Worm (Caenorhabditis elegans) whole organism, young adult: ENCODE measurements around the gene W06A11.1.

Source experiments
- B0019.2 ChIP-seq: fragments of 200-800 bp; sonication (Bioruptor generic); conservative IDR thresholded peaks from 2 replicates; pipeline ENCODE4 v1.3.6; 2022; ENCODE audit warnings: missing genetic modification reagents, missing genetic modification characterization, missing compliant biosample characterization
- B0035.1 ChIP-seq: sonication (generic microtip); optimal IDR thresholded peaks from 2 replicates; lab custom pipeline; 2016; ENCODE audit warnings: missing genetic modification characterization, mild to moderate bottlenecking, missing compliant biosample characterization, missing genotype, missing genetic modification reagents
- B0261.1 ChIP-seq: sonication (generic microtip); optimal IDR thresholded peaks from 2 replicates; lab custom pipeline; 2016; ENCODE audit warnings: mild to moderate bottlenecking, missing genetic modification characterization, moderate library complexity, missing compliant biosample characterization
- C06A6.2 ChIP-seq: fragments of 200-800 bp; sonication (Bioruptor generic); conservative IDR thresholded peaks from 2 replicates; pipeline ENCODE4 v1.3.6; 2022; ENCODE audit warnings: missing genetic modification characterization, missing compliant biosample characterization
- C17E4.6 ChIP-seq: fragments of 200-800 bp; sonication (Bioruptor generic); IDR thresholded peaks from 2 replicates; pipeline ENCODE4 v1.3.6; 2022; ENCODE audit warnings: missing genetic modification reagents, missing genetic modification characterization, missing compliant biosample characterization
- F23B12.7 ChIP-seq: sonication (generic microtip); optimal IDR thresholded peaks from 2 replicates; lab custom pipeline; 2017; ENCODE audit warnings: missing genetic modification characterization, mild to moderate bottlenecking, missing compliant biosample characterization, antibody characterized with exemption, moderate library complexity; ENCODE audit not compliant: insufficient read depth
- T07F8.4 ChIP-seq: sonication (generic microtip); optimal IDR thresholded peaks from 2 replicates; lab custom pipeline; 2016; ENCODE audit warnings: mild to moderate bottlenecking, missing genetic modification characterization, moderate library complexity, missing compliant biosample characterization
- Y53F4B.3 ChIP-seq: fragments of 200-800 bp; sonication (Bioruptor generic); IDR thresholded peaks from 2 replicates; pipeline ENCODE4 v1.3.6; 2022; ENCODE audit warnings: missing genetic modification reagents, missing genetic modification characterization, missing compliant biosample characterization
- Y95B8A.8 ChIP-seq: fragments of 200-800 bp; sonication (Bioruptor generic); IDR thresholded peaks from 2 replicates; pipeline ENCODE4 v1.3.6; 2022; ENCODE audit warnings: missing genetic modification reagents, missing genetic modification characterization, missing compliant biosample characterization
- ama-1 ChIP-seq, 3 experiments: fragments of 150-350 bp in 1 of 3; sonication (generic microtip) in 2 of 3; optimal IDR thresholded peaks; 2 replicates each; lab custom pipeline; 2014 to 2018; ENCODE audit warnings: missing biosample characterization in 2 of 3, missing genetic modification characterization in 2 of 3, missing genetic modification reagents in 2 of 3
- aptf-2 ChIP-seq: fragments of 200-800 bp; sonication (Bioruptor generic); conservative IDR thresholded peaks from 2 replicates; pipeline ENCODE4 v1.3.6; 2022; ENCODE audit warnings: missing genetic modification reagents, missing genetic modification characterization, missing compliant biosample characterization
- athp-1 ChIP-seq: sonication (generic microtip); optimal IDR thresholded peaks from 2 replicates; lab custom pipeline; 2017; ENCODE audit warnings: mild to moderate bottlenecking, missing genetic modification characterization, missing compliant biosample characterization
- attf-3 ChIP-seq: fragments of 200-800 bp; sonication (Bioruptor generic); conservative IDR thresholded peaks from 2 replicates; pipeline ENCODE4 v1.3.6; 2022; ENCODE audit warnings: missing genetic modification reagents, missing genetic modification characterization, missing compliant biosample characterization
- attf-5 ChIP-seq: fragments of 200-800 bp; sonication (Bioruptor generic); optimal IDR thresholded peaks from 2 replicates; lab custom pipeline; 2018; ENCODE audit warnings: mild to moderate bottlenecking, missing genetic modification characterization, missing compliant biosample characterization
- attf-6 ChIP-seq: fragments of 200-800 bp; sonication (Bioruptor generic); IDR thresholded peaks from 2 replicates; pipeline ENCODE4 v1.3.6; 2022; ENCODE audit warnings: missing genetic modification reagents, missing genetic modification characterization, missing compliant biosample characterization
- bed-1 ChIP-seq: fragments of 200-800 bp; sonication (Bioruptor generic); IDR thresholded peaks from 2 replicates; pipeline ENCODE4 v1.3.6; 2022; ENCODE audit warnings: missing genetic modification reagents, missing genetic modification characterization, missing compliant biosample characterization
- bed-2 ChIP-seq: fragments of 200-800 bp; sonication (Bioruptor generic); IDR thresholded peaks from 2 replicates; pipeline ENCODE4 v1.3.6; 2022; ENCODE audit warnings: missing genetic modification reagents, missing genetic modification characterization, missing compliant biosample characterization
- ccch-3 ChIP-seq: fragments of 200-800 bp; sonication (Bioruptor generic); optimal IDR thresholded peaks from 2 replicates; lab custom pipeline; 2018; ENCODE audit warnings: mild to moderate bottlenecking, missing genetic modification characterization, missing compliant biosample characterization
- ceh-58 ChIP-seq: fragments of 200-800 bp; sonication (Bioruptor generic); IDR thresholded peaks from 2 replicates; pipeline ENCODE4 v1.3.6; 2022; ENCODE audit warnings: missing genetic modification characterization, missing compliant biosample characterization
- egl-44 ChIP-seq: fragments of 200-800 bp; sonication (Bioruptor generic); IDR thresholded peaks from 2 replicates; pipeline ENCODE4 v1.3.6; 2022; ENCODE audit warnings: missing genetic modification reagents, missing genetic modification characterization, missing compliant biosample characterization
- ekl-4 ChIP-seq: fragments of 200-800 bp; sonication (Bioruptor generic); IDR thresholded peaks from 2 replicates; pipeline ENCODE4 v1.3.6; 2022; ENCODE audit warnings: missing genetic modification reagents, missing genetic modification characterization, missing compliant biosample characterization
- gei-17 ChIP-seq: fragments of 200-800 bp; sonication (Bioruptor generic); optimal IDR thresholded peaks from 2 replicates; lab custom pipeline; 2018; ENCODE audit warnings: mild to moderate bottlenecking, missing genetic modification characterization, missing compliant biosample characterization
- hlh-12 ChIP-seq: sonication (generic microtip); optimal IDR thresholded peaks from 2 replicates; lab custom pipeline; 2016; ENCODE audit warnings: missing genetic modification characterization, missing compliant biosample characterization
- hmg-20 ChIP-seq: fragments of 200-800 bp; sonication (Bioruptor generic); IDR thresholded peaks from 2 replicates; pipeline ENCODE4 v1.3.6; 2022; ENCODE audit warnings: missing genetic modification reagents, missing genetic modification characterization, missing compliant biosample characterization
- hrde-1 ChIP-seq: sonication (generic microtip); optimal IDR thresholded peaks from 2 replicates; lab custom pipeline; 2016; ENCODE audit warnings: missing genetic modification characterization, mild to moderate bottlenecking, missing compliant biosample characterization, moderate library complexity, missing genotype, missing genetic modification reagents, borderline replicate concordance
- hsf-1 ChIP-seq: fragments of 200-800 bp; sonication (Bioruptor generic); IDR thresholded peaks from 2 replicates; pipeline ENCODE4 v1.3.6; 2022; ENCODE audit warnings: missing genetic modification reagents, missing genetic modification characterization, missing compliant biosample characterization
- lag-1 ChIP-seq: fragments of 200-800 bp; sonication (Bioruptor generic); IDR thresholded peaks from 2 replicates; pipeline ENCODE4 v1.3.6; 2022; ENCODE audit warnings: missing genetic modification reagents, missing genetic modification characterization, missing compliant biosample characterization
- lin-35 ChIP-seq, 3 experiments: fragments of 150-350 bp in 2 of 3; sonication (generic microtip) in 1 of 3; optimal IDR thresholded peaks; 2 replicates each; lab custom pipeline; 2014 to 2018; ENCODE audit warnings: missing biosample characterization in 3 of 3, missing genetic modification characterization in 3 of 3, missing genetic modification reagents in 3 of 3
- lsy-27 ChIP-seq: sonication (generic microtip); optimal IDR thresholded peaks from 2 replicates; lab custom pipeline; 2017; ENCODE audit warnings: missing genetic modification characterization, mild to moderate bottlenecking, missing compliant biosample characterization, antibody characterized with exemption, missing genotype, borderline replicate concordance; ENCODE audit not compliant: insufficient read depth
- madf-6 ChIP-seq: fragments of 200-800 bp; sonication (Bioruptor generic); IDR thresholded peaks from 2 replicates; pipeline ENCODE4 v1.3.6; 2022; ENCODE audit warnings: missing genetic modification reagents, missing genetic modification characterization, missing compliant biosample characterization
- mel-28 ChIP-seq: sonication (generic microtip); optimal IDR thresholded peaks from 2 replicates; lab custom pipeline; 2016; ENCODE audit warnings: borderline replicate concordance, mild to moderate bottlenecking, missing genetic modification characterization, missing compliant biosample characterization
- nhr-179 ChIP-seq: sonication (generic microtip); optimal IDR thresholded peaks from 2 replicates; lab custom pipeline; 2016; ENCODE audit warnings: mild to moderate bottlenecking, missing genetic modification characterization, missing compliant biosample characterization
- nhr-80 ChIP-seq: sonication (generic microtip); optimal IDR thresholded peaks from 2 replicates; lab custom pipeline; 2016; ENCODE audit warnings: missing genetic modification characterization, missing compliant biosample characterization
- rcor-1 ChIP-seq: fragments of 200-800 bp; sonication (Bioruptor generic); IDR thresholded peaks from 2 replicates; pipeline ENCODE4 v1.3.6; 2022; ENCODE audit warnings: missing genetic modification reagents, missing genetic modification characterization, missing compliant biosample characterization
- sdz-38 ChIP-seq: sonication (generic microtip); optimal IDR thresholded peaks from 2 replicates; lab custom pipeline; 2016; ENCODE audit warnings: missing genotype, missing genetic modification characterization, missing compliant biosample characterization
- sea-2 ChIP-seq: fragments of 200-800 bp; sonication (Bioruptor generic); IDR thresholded peaks from 2 replicates; pipeline ENCODE4 v1.3.6; 2022; ENCODE audit warnings: missing genetic modification characterization, missing compliant biosample characterization
- snpc-4 ChIP-seq, 5 experiments: fragments of 150-350 bp in 1 of 5; sonication (generic microtip) in 4 of 5; optimal IDR thresholded peaks; 2 replicates each; lab custom pipeline; 2014 to 2018; ENCODE audit warnings: missing genetic modification characterization in 5 of 5, missing biosample characterization in 3 of 5, antibody characterized with exemption in 2 of 5, mild to moderate bottlenecking in 2 of 5, missing compliant biosample characterization in 2 of 5, missing genotype in 2 of 5, moderate library complexity in 2 of 5, missing genetic modification reagents in 1 of 5
- somi-1 ChIP-seq: fragments of 200-800 bp; sonication (Bioruptor generic); optimal IDR thresholded peaks from 2 replicates; lab custom pipeline; 2018; ENCODE audit warnings: mild to moderate bottlenecking, missing genetic modification characterization, missing compliant biosample characterization
- tbx-9 ChIP-seq: sonication (generic microtip); optimal IDR thresholded peaks from 2 replicates; lab custom pipeline; 2016; ENCODE audit warnings: borderline replicate concordance, missing genetic modification characterization, inconsistent platforms, missing compliant biosample characterization
- unc-62 ChIP-seq: fragments of 150-350 bp; optimal IDR thresholded peaks from 2 replicates; lab custom pipeline; 2014; ENCODE audit warnings: missing biosample characterization, missing genetic modification reagents, missing genetic modification characterization
- xnd-1 ChIP-seq: sonication (generic microtip); optimal IDR thresholded peaks from 2 replicates; lab custom pipeline; 2016; ENCODE audit warnings: missing genotype, missing genetic modification reagents, missing genetic modification characterization, missing compliant biosample characterization
- zfh-2 ChIP-seq: fragments of 200-800 bp; sonication (Bioruptor generic); conservative IDR thresholded peaks from 2 replicates; pipeline ENCODE4 v1.3.6; 2022; ENCODE audit warnings: missing genetic modification reagents, missing genetic modification characterization, missing compliant biosample characterization
- ztf-3 ChIP-seq: fragments of 200-800 bp; sonication (Bioruptor generic); optimal IDR thresholded peaks from 2 replicates; lab custom pipeline; 2018; ENCODE audit warnings: mild to moderate bottlenecking, missing genetic modification characterization, missing compliant biosample characterization

The W06A11.1 gene

DNA sequence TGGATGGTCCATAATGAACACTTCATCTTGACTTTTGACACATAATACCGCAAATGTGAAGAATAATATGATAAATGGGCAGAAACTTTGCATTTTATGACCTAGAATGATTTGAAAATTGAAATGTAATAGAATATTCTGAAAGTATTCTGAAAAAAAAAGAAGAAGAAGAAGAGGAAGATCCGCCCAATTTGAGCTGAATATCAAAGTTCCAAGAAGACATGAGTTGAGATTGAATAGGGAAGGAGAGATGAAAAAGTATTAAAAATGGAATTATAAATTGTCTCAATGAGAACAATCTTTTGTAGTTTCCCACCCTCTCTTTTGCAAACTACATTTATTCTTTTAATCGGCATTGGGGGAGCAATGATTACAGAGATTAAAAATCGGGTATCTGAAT, 35.1 kb upstream of the W06A11.1 start, which contains the start of gene K07D4.4:
Gene K07D4.4, minus strand, starts transcription at position 101 of the 400 bp plus-strand sequence.
- TF ChIP-seq C17E4.6 (GFP tag; lab: Robert Waterston, UW), result no peak
- TF ChIP-seq ztf-3, result no peak
- TF ChIP-seq ama-1 (optimal IDR thresholded peaks at IDR 0.05; lab: Kevin White, UChicago), result no peak
- TF ChIP-seq ama-1 (GFP tag; optimal IDR thresholded peaks at IDR 0.05; lab: Kevin White, UChicago), result no peak
- TF ChIP-seq lin-35 (GFP tag; optimal IDR thresholded peaks at IDR 0.05; lab: Kevin White, UChicago), result no peak
- no peak for TF ChIP-seq lsy-27 (tag; lab: Kevin White, UChicago)
- no peak for TF ChIP-seq lag-1 (GFP tag; lab: Robert Waterston, UW)
- TF ChIP-seq B0035.1, result no peak
- no peak for TF ChIP-seq F23B12.7 (tag; lab: Kevin White, UChicago)
- no peak for TF ChIP-seq Y53F4B.3 (GFP tag; lab: Robert Waterston, UW)

ce11 chrII:4038541-4038940, 28.8 kb upstream of the W06A11.1 start, which contains the start of gene pqn-48:
Gene pqn-48 (plus strand): TSS chrII:4038884.
- TF ChIP-seq C06A6.2 (no peak), aptf-2 (GFP tag; lab: Robert Waterston, UW) (no peak), egl-44 (GFP tag; lab: Robert Waterston, UW) (no peak), T07F8.4 (tag; lab: Kevin White, UChicago) (no peak), zfh-2 (GFP tag; lab: Robert Waterston, UW) (peak; percentile 60; the same call in 1 of the 2 replicates)
- TF ChIP-seq, all 124 proteins: peak for 1

ce11 chrII:4040066-4040465, 27.3 kb upstream of the W06A11.1 start:
- TF ChIP-seq tbx-9 (tag; lab: Kevin White, UChicago), result no peak
- no peak for TF ChIP-seq ekl-4 (GFP tag; lab: Robert Waterston, UW)
- no peak for TF ChIP-seq somi-1 (GFP tag; lab: Kevin White, UChicago)
- no peak for TF ChIP-seq nhr-80 (tag; lab: Kevin White, UChicago)
- TF ChIP-seq snpc-4 (GFP tag; optimal IDR thresholded peaks at IDR 0.05; lab: Kevin White, UChicago), result no peak
- TF ChIP-seq snpc-4 (tag; optimal IDR thresholded peaks at IDR 0.05; lab: Kevin White, UChicago), result no peak
- no peak for TF ChIP-seq mel-28
- TF ChIP-seq B0019.2, result no peak
- TF ChIP-seq ceh-58 (GFP tag; lab: Robert Waterston, UW), result no peak
- TF ChIP-seq unc-62, result no peak
- TF ChIP-seq lsy-27 (tag; lab: Kevin White, UChicago), result no peak
- no peak for TF ChIP-seq hrde-1 (tag; lab: Kevin White, UChicago)
- no peak for TF ChIP-seq xnd-1
- TF ChIP-seq madf-6 (GFP tag; lab: Robert Waterston, UW), result no peak
- no peak for TF ChIP-seq gei-17

ce11 chrII:4042696-4043095, 24.7 kb upstream of the W06A11.1 start:
- TF ChIP-seq attf-5 (GFP tag; lab: Kevin White, UChicago) (peak; percentile 26), Y95B8A.8 (GFP tag; lab: Robert Waterston, UW) (peak; percentile 70), attf-3 (GFP tag; lab: Robert Waterston, UW) (no peak), rcor-1 (peak; percentile 44; the same call in 1 of the 2 replicates), B0261.1 (tag; lab: Kevin White, UChicago) (no peak), hmg-20 (no peak), somi-1 (GFP tag; lab: Kevin White, UChicago) (no peak), sdz-38 (tag; lab: Kevin White, UChicago) (no peak), lin-35 (GFP tag; optimal IDR thresholded peaks at IDR 0.05; lab: Kevin White, UChicago) (no peak), ccch-3 (GFP tag; lab: Kevin White, UChicago) (no peak), sea-2 (GFP tag; lab: Robert Waterston, UW) (no peak), nhr-179 (tag; lab: Kevin White, UChicago) (no peak), ztf-3 (no peak), mel-28 (no peak), bed-2 (GFP tag; lab: Robert Waterston, UW) (no peak), bed-1 (no peak), hlh-12 (tag; lab: Kevin White, UChicago) (no peak), athp-1 (tag; lab: Kevin White, UChicago) (peak; percentile 85), hsf-1 (GFP tag; lab: Robert Waterston, UW) (peak; percentile 58; the same call in 1 of the 2 replicates), C17E4.6 (GFP tag; lab: Robert Waterston, UW) (peak; percentile 15; the same call in 1 of the 2 replicates), attf-6 (GFP tag; lab: Robert Waterston, UW) (peak; percentile 45; the same call in 1 of the 2 replicates)
